Fruit fly (Drosophila melanogaster) whole organism, embryonic: Measurements from ENCODE around the gene CG15414.

ENCODE experiments used
- CG10147 ChIP-seq: fragments of 200-800 bp; sonication (Bioruptor generic); optimal IDR thresholded peaks from 2 replicates; lab custom pipeline; 2019; ENCODE audit warnings: missing biosample characterization, mild to moderate bottlenecking, missing genetic modification characterization, moderate library complexity
- CG10366 ChIP-seq: fragments of 200-800 bp; sonication (Bioruptor generic); IDR thresholded peaks from 2 replicates; pipeline ENCODE4 v1.3.6; 2022; ENCODE audit warnings: missing biosample characterization, missing genetic modification characterization
- CG10462 ChIP-seq: fragments of 200-800 bp; sonication (Bioruptor generic); optimal IDR thresholded peaks from 2 replicates; lab custom pipeline; 2016; ENCODE audit warnings: missing biosample characterization, missing genetic modification characterization
- CG12391 ChIP-seq: fragments of 200-800 bp; sonication (Bioruptor generic); optimal IDR thresholded peaks from 3 replicates; lab custom pipeline; 2018; ENCODE audit warnings: missing biosample characterization, mild to moderate bottlenecking, missing genetic modification characterization, moderate library complexity
- CG14014 ChIP-seq: fragments of 200-800 bp; sonication (Bioruptor generic); IDR thresholded peaks from 2 replicates; pipeline ENCODE4 v1.3.6; 2022; ENCODE audit warnings: missing biosample characterization, missing genetic modification characterization
- CG14965 ChIP-seq: fragments of 200-800 bp; sonication (Bioruptor generic); optimal IDR thresholded peaks from 2 replicates; lab custom pipeline; 2016; ENCODE audit warnings: missing biosample characterization, missing genetic modification characterization, borderline replicate concordance
- CG15011 ChIP-seq: fragments of 200-800 bp; sonication (Bioruptor generic); optimal IDR thresholded peaks from 3 replicates; lab custom pipeline; 2018; ENCODE audit warnings: missing biosample characterization, mild to moderate bottlenecking, missing genetic modification characterization
- CG16863 ChIP-seq: fragments of 200-800 bp; sonication (Bioruptor generic); optimal IDR thresholded peaks from 3 replicates; lab custom pipeline; 2016; ENCODE audit warnings: missing biosample characterization, missing genetic modification characterization
- CG17328 ChIP-seq: fragments of 200-800 bp; sonication (Bioruptor generic); IDR thresholded peaks from 2 replicates; pipeline ENCODE4 v1.3.6; 2022; ENCODE audit warnings: missing biosample characterization, missing genetic modification characterization
- CG18262 ChIP-seq: fragments of 200-800 bp; optimal IDR thresholded peaks from 3 replicates; lab custom pipeline; 2019; ENCODE audit warnings: missing biosample characterization, mild to moderate bottlenecking, missing genetic modification characterization, moderate library complexity
- CG30020 ChIP-seq: fragments of 200-800 bp; optimal IDR thresholded peaks from 2 replicates; lab custom pipeline; 2019; ENCODE audit warnings: missing biosample characterization, mild to moderate bottlenecking, missing genetic modification characterization, moderate library complexity
- CG30431 ChIP-seq: fragments of 200-800 bp; sonication (Bioruptor generic); optimal IDR thresholded peaks from 2 replicates; lab custom pipeline; 2017; ENCODE audit warnings: missing biosample characterization, missing genetic modification characterization
- CG3281 ChIP-seq: fragments of 200-800 bp; sonication (Bioruptor generic); optimal IDR thresholded peaks from 3 replicates; lab custom pipeline; 2017; ENCODE audit warnings: missing biosample characterization, mild to moderate bottlenecking, missing genetic modification characterization
- CG3995 ChIP-seq: fragments of 200-800 bp; sonication (Bioruptor generic); optimal IDR thresholded peaks from 3 replicates; lab custom pipeline; 2016; ENCODE audit warnings: missing biosample characterization, missing genetic modification characterization
- CG6791 ChIP-seq: fragments of 200-800 bp; sonication (Bioruptor generic); IDR thresholded peaks from 3 replicates; pipeline ENCODE4 v1.3.6; 2022; ENCODE audit warnings: missing biosample characterization, missing genetic modification characterization; ENCODE audit not compliant: partially characterized antibody
- CG7357 ChIP-seq: fragments of 200-800 bp; sonication (Bioruptor generic); IDR thresholded peaks from 3 replicates; pipeline ENCODE4 v1.3.6; 2022; ENCODE audit warnings: missing biosample characterization, missing genetic modification characterization
- CG7963 ChIP-seq: fragments of 200-800 bp; sonication (Bioruptor generic); IDR thresholded peaks from 3 replicates; pipeline ENCODE4 v1.3.6; 2022; ENCODE audit warnings: missing biosample characterization, missing genetic modification characterization; ENCODE audit not compliant: partially characterized antibody
- CG7987 ChIP-seq: fragments of 200-800 bp; sonication (Bioruptor generic); optimal IDR thresholded peaks from 2 replicates; lab custom pipeline; 2018; ENCODE audit warnings: missing biosample characterization, mild to moderate bottlenecking, missing genetic modification characterization, moderate library complexity
- CG8281 ChIP-seq: fragments of 200-800 bp; sonication (Bioruptor generic); optimal IDR thresholded peaks from 2 replicates; lab custom pipeline; 2018; ENCODE audit warnings: missing biosample characterization, mild to moderate bottlenecking, missing genetic modification characterization, moderate library complexity
- CG8765 ChIP-seq: fragments of 200-800 bp; sonication (Bioruptor generic); IDR thresholded peaks from 2 replicates; pipeline ENCODE4 v1.3.6; 2022; ENCODE audit warnings: missing biosample characterization, missing genetic modification characterization
- Dbx ChIP-seq: fragments of 200-800 bp; sonication (Bioruptor generic); IDR thresholded peaks from 3 replicates; pipeline ENCODE4 v1.3.6; 2022; ENCODE audit warnings: missing biosample characterization, missing genetic modification characterization
- Dip2 ChIP-seq: fragments of 200-800 bp; sonication (Bioruptor generic); IDR thresholded peaks from 2 replicates; pipeline ENCODE4 v1.3.6; 2022; ENCODE audit warnings: missing biosample characterization, missing genetic modification characterization
- Dp ChIP-seq: fragments of 200-800 bp; sonication (Bioruptor generic); optimal IDR thresholded peaks from 2 replicates; lab custom pipeline; 2018; ENCODE audit warnings: missing biosample characterization, mild to moderate bottlenecking, missing genetic modification characterization, moderate library complexity
- H15 ChIP-seq: fragments of 200-800 bp; sonication (Bioruptor generic); IDR thresholded peaks from 3 replicates; pipeline ENCODE4 v1.3.6; 2022; ENCODE audit warnings: missing biosample characterization, missing genetic modification characterization
- Hmr ChIP-seq: fragments of 200-800 bp; sonication (Bioruptor generic); optimal IDR thresholded peaks from 3 replicates; lab custom pipeline; 2017; ENCODE audit warnings: mild to moderate bottlenecking, missing biosample characterization, missing genetic modification reagents, missing genetic modification characterization
- Med ChIP-seq: fragments of 200-800 bp; sonication (Bioruptor generic); peaks from one replicate; lab custom pipeline; 2016; ENCODE audit warnings: missing biosample characterization, missing genetic modification characterization, mild to moderate bottlenecking, inconsistent platforms, moderate library complexity
- Nf-YA ChIP-seq: fragments of 200-800 bp; sonication (Bioruptor generic); IDR thresholded peaks from 2 replicates; pipeline ENCODE4 v1.3.6; 2022; ENCODE audit warnings: missing biosample characterization, missing genetic modification characterization
- Ptx1 ChIP-seq: fragments of 200-800 bp; sonication (Bioruptor generic); IDR thresholded peaks from 2 replicates; pipeline ENCODE4 v1.3.6; 2022; ENCODE audit warnings: missing biosample characterization, missing genetic modification characterization
- Spps ChIP-seq: fragments of 200-800 bp; sonication (Bioruptor generic); optimal IDR thresholded peaks from 2 replicates; lab custom pipeline; 2018; ENCODE audit warnings: missing biosample characterization, mild to moderate bottlenecking, missing genetic modification characterization
- ab ChIP-seq: fragments of 200-800 bp; sonication (Bioruptor generic); optimal IDR thresholded peaks from 2 replicates; lab custom pipeline; 2016; ENCODE audit warnings: missing biosample characterization, missing genetic modification characterization
- ato ChIP-seq: fragments of 200-800 bp; sonication (Bioruptor generic); IDR thresholded peaks from 2 replicates; pipeline ENCODE4 v1.3.6; 2022; ENCODE audit warnings: missing biosample characterization, missing genetic modification characterization; ENCODE audit not compliant: partially characterized antibody
- chn ChIP-seq: fragments of 200-800 bp; sonication (Bioruptor generic); optimal IDR thresholded peaks from 2 replicates; lab custom pipeline; 2016; ENCODE audit warnings: missing biosample characterization, missing genetic modification characterization
- crp ChIP-seq, 2 experiments: fragments of 200-800 bp; sonication (Bioruptor generic); optimal IDR thresholded peaks; 2 replicates in 1 of 2; 3 replicates in 1 of 2; lab custom pipeline; 2017; ENCODE audit warnings: missing biosample characterization in 2 of 2, missing genetic modification characterization in 2 of 2, mild to moderate bottlenecking in 1 of 2, moderate library complexity in 1 of 2
- gem ChIP-seq: fragments of 200-800 bp; sonication (Bioruptor generic); optimal IDR thresholded peaks from 2 replicates; lab custom pipeline; 2019; ENCODE audit warnings: missing biosample characterization, mild to moderate bottlenecking, missing genetic modification characterization, moderate library complexity
- grau ChIP-seq: fragments of 200-800 bp; optimal IDR thresholded peaks from 3 replicates; lab custom pipeline; 2019; ENCODE audit warnings: missing biosample characterization, mild to moderate bottlenecking, missing genetic modification characterization, moderate library complexity
- gro ChIP-seq: fragments of 200-800 bp; sonication (Bioruptor generic); optimal IDR thresholded peaks from 2 replicates; lab custom pipeline; 2016; ENCODE audit warnings: missing biosample characterization, missing genetic modification characterization
- jigr1 ChIP-seq: fragments of 200-800 bp; sonication (Bioruptor generic); IDR thresholded peaks from 3 replicates; pipeline ENCODE4 v1.3.6; 2022; ENCODE audit warnings: missing biosample characterization, missing genetic modification characterization
- lmd ChIP-seq: fragments of 200-800 bp; sonication (Bioruptor generic); IDR thresholded peaks from 2 replicates; pipeline ENCODE4 v1.3.6; 2022; ENCODE audit warnings: missing biosample characterization, missing genetic modification characterization
- lov ChIP-seq, 2 experiments: fragments of 200-800 bp in 1 of 2; fragments of >200 bp in 1 of 2; sonication (Bioruptor generic) in 1 of 2; IDR thresholded peaks in 1 of 2; optimal IDR thresholded peaks in 1 of 2; 2 replicates in 1 of 2; 3 replicates in 1 of 2; pipeline versions ENCODE4 v1.3.6 to Lab custom; 2017 to 2022; ENCODE audit warnings: missing biosample characterization in 1 of 2, missing genetic modification characterization in 1 of 2
- nerfin-2 ChIP-seq: fragments of 200-800 bp; sonication (Bioruptor generic); IDR thresholded peaks from 2 replicates; pipeline ENCODE4 v1.3.6; 2022; ENCODE audit warnings: missing biosample characterization, missing genetic modification characterization; ENCODE audit not compliant: partially characterized antibody
- pb ChIP-seq: fragments of 200-800 bp; sonication (Bioruptor generic); optimal IDR thresholded peaks from 3 replicates; lab custom pipeline; 2016; ENCODE audit warnings: missing biosample characterization, missing genetic modification characterization
- pnt ChIP-seq: fragments of 200-800 bp; sonication (Bioruptor generic); optimal IDR thresholded peaks from 3 replicates; lab custom pipeline; 2016; ENCODE audit warnings: missing biosample characterization, missing genetic modification characterization
- pros ChIP-seq: fragments of 200-800 bp; sonication (Bioruptor generic); optimal IDR thresholded peaks from 3 replicates; lab custom pipeline; 2019; ENCODE audit warnings: missing biosample characterization, mild to moderate bottlenecking, missing genetic modification characterization, moderate library complexity
- rib ChIP-seq: fragments of 200-800 bp; sonication (Bioruptor generic); IDR thresholded peaks from 2 replicates; pipeline ENCODE4 v1.3.6; 2022; ENCODE audit warnings: missing biosample characterization, missing genetic modification characterization
- schlank ChIP-seq: fragments of 200-800 bp; sonication (Bioruptor generic); optimal IDR thresholded peaks from 2 replicates; lab custom pipeline; 2018; ENCODE audit warnings: missing biosample characterization, mild to moderate bottlenecking, missing genetic modification characterization
- sr ChIP-seq: fragments of 200-800 bp; sonication (Bioruptor generic); IDR thresholded peaks from 3 replicates; pipeline ENCODE4 v1.3.6; 2022; ENCODE audit warnings: missing biosample characterization, missing genetic modification characterization
- stc ChIP-seq: fragments of 200-800 bp; sonication (Bioruptor generic); IDR thresholded peaks from 2 replicates; pipeline ENCODE4 v1.3.6; 2022; ENCODE audit warnings: missing biosample characterization, missing genetic modification characterization
- tgo ChIP-seq: fragments of 200-800 bp; sonication (Bioruptor generic); IDR thresholded peaks from 3 replicates; pipeline ENCODE4 v1.3.6; 2022; ENCODE audit warnings: missing biosample characterization, missing genetic modification characterization
- wdn ChIP-seq: fragments of 200-800 bp; sonication (Bioruptor generic); IDR thresholded peaks from 2 replicates; pipeline ENCODE4 v1.3.6; 2022; ENCODE audit warnings: missing biosample characterization, missing genetic modification characterization

Gene CG15414

DNA sequence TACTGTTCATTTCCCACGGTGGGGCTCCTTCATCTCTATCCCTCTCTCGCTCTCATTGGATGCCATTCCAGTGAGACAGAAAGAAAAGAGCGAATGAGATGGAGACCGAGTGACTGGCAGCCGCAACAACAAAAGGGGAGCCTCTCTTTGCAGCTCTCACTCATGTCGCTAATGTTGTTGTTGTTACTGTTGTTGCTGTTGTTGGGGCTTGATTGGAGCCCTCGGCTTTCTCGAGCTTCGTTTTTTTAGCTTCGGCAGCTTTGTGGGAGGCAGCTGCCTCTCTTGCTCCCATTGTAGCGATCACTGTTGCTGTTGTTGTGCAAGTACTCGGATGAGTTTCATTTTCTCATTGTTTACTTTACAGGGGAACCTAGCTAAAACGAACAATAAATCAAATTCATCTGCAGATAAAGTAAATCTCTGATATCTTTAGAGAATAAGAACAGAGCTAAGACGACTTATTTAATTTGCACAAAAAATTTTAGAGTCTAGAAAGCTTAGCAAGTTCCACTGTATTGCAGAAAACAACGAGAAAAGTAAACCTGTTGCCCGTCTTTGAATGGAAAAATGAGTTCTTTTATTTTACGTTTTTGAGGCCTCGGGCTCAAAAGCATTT, 43.5 kb upstream of the CG15414 start (continued):
- TF ChIP-seq Spps (tag; lab: Kevin White, UChicago) (peak; percentile 27), pros (GFP tag; lab: Kevin White, UChicago) (no peak), Nf-YA (GFP tag; lab: Robert Waterston, UW) (no peak), CG8281 (tag; lab: Kevin White, UChicago) (no peak), CG3281 (GFP tag; lab: Kevin White, UChicago) (peak; percentile 27), CG3995 (no peak), CG16863 (peak; percentile 15), Dip2 (GFP tag; lab: Robert Waterston, UW) (no peak), tgo (GFP tag; lab: Robert Waterston, UW) (no peak; the same call in 2 of the 3 replicates), CG8765 (GFP tag; lab: Robert Waterston, UW) (no peak), gro (GFP tag; lab: Kevin White, UChicago) (peak; percentile 28), CG10366 (GFP tag; lab: Robert Waterston, UW) (peak; percentile 57), chn (no peak), CG15011 (GFP tag; lab: Kevin White, UChicago) (no peak), crp (GFP tag; optimal IDR thresholded peaks at IDR 0.05; lab: Kevin White, UChicago) (no peak), CG7963 (GFP tag; lab: Robert Waterston, UW) (no peak), stc (GFP tag; lab: Robert Waterston, UW) (peak; percentile 48; the same call in 1 of the 2 replicates), rib (GFP tag; lab: Robert Waterston, UW) (no peak), schlank (tag; lab: Kevin White, UChicago) (no peak), CG10147 (GFP tag; lab: Kevin White, UChicago) (no peak), jigr1 (GFP tag; lab: Robert Waterston, UW) (no peak), pb (GFP tag; lab: Kevin White, UChicago) (peak; percentile 67), Hmr (GFP tag; lab: Kevin White, UChicago) (no peak), CG30020 (tag; lab: Kevin White, UChicago) (no peak), lov (optimal IDR thresholded peaks at IDR 0.05; lab: Kevin White, UChicago) (no peak), lov (GFP tag; IDR thresholded peaks at IDR 0.05; lab: Robert Waterston, UW) (peak; percentile 83; the same call in 2 of the 3 replicates), gem (tag; lab: Kevin White, UChicago) (peak; percentile 74), CG7987 (GFP tag; lab: Kevin White, UChicago) (no peak), Dbx (GFP tag; lab: Robert Waterston, UW) (0 out of 3 replicates have a peak, but pooled peaks have one; percentile 34), Med (GFP tag; lab: Kevin White, UChicago) (peak; percentile 89), nerfin-2 (no peak), ato (GFP tag; lab: Robert Waterston, UW) (no peak), CG17328 (GFP tag; lab: Robert Waterston, UW) (peak; percentile 65; the same call in 1 of the 2 replicates), H15 (GFP tag; lab: Robert Waterston, UW) (peak; percentile 49; the same call in 2 of the 3 replicates), CG14014 (no peak; the same call in 1 of the 2 replicates), wdn (GFP tag; lab: Robert Waterston, UW) (no peak), Dp (no peak), sr (GFP tag; lab: Robert Waterston, UW) (0 out of 3 replicates have a peak, but pooled peaks have one; percentile 16), CG12391 (tag; lab: Kevin White, UChicago) (peak; percentile 48), CG18262 (tag; lab: Kevin White, UChicago) (peak; percentile 67), CG7357 (GFP tag; lab: Robert Waterston, UW) (peak; percentile 59), CG14965 (GFP tag; lab: Kevin White, UChicago) (no peak), CG30431 (GFP tag; lab: Kevin White, UChicago) (peak; percentile 11), grau (tag; lab: Kevin White, UChicago) (peak; percentile 88), ab (no peak), CG6791 (no peak), Ptx1 (GFP tag; lab: Robert Waterston, UW) (peak; percentile 71), pnt (GFP tag; lab: Kevin White, UChicago) (peak; percentile 36), lmd (GFP tag; lab: Robert Waterston, UW) (peak; percentile 66), CG10462 (peak; percentile 11)
